Fruit fly (Drosophila melanogaster): Measurements from ENCODE around the gene asp.

DNA sequence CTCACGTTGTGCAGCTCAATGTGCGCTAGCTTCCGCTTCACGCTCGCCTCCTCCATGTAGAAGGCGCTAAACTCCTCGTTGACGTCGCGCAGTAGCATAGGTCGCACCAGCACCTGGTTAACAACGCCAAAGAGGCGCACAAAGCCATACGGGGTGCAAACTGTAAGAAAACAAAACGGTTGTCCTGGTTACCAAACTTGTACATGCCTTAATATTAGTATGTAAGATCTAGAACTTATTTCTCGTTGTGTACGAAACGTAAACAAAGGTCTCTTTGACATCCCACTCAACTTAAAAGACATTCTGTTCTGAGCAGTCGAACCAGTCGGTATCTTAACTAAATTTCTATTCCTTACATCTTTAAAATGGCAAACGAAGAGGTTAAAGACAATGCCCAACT is 53.7 kb downstream of the asp start, which contains the start of gene CG6980:
- no peak for TF ChIP-seq Crg-1 (GFP tag; optimal IDR thresholded peaks at IDR 0.05)
- TF ChIP-seq CG12768 (GFP tag; optimal IDR thresholded peaks at IDR 0.05): no peak
- TF ChIP-seq CG5204 (GFP tag; optimal IDR thresholded peaks at IDR 0.05): no peak
- TF ChIP-seq CG11617 (GFP tag; optimal IDR thresholded peaks at IDR 0.05): no peak
- no peak for TF ChIP-seq CG7101 (tag; optimal IDR thresholded peaks at IDR 0.05)

All from whole organism, adult.